Fruit fly (Drosophila melanogaster) whole organism, embryonic: ENCODE results near the gene IA-2.

Source experiments
- ATbp ChIP-seq: fragments of 200-800 bp; sonication (Bioruptor generic); optimal IDR thresholded peaks from 2 replicates; lab custom pipeline; 2017; ENCODE audit warnings: missing biosample characterization, mild to moderate bottlenecking, missing genetic modification characterization, missing genetic modification reagents
- Bdp1 ChIP-seq: fragments of 200-800 bp; sonication (Bioruptor generic); optimal IDR thresholded peaks from 3 replicates; lab custom pipeline; 2016; ENCODE audit warnings: missing biosample characterization, missing genetic modification characterization
- CG11504 ChIP-seq: fragments of 200-800 bp; sonication (Bioruptor generic); optimal IDR thresholded peaks from 3 replicates; lab custom pipeline; 2019; ENCODE audit warnings: missing biosample characterization, mild to moderate bottlenecking, missing genetic modification characterization, moderate library complexity
- CG11695 ChIP-seq: fragments of 200-800 bp; sonication (Bioruptor generic); IDR thresholded peaks from 3 replicates; pipeline ENCODE4 v1.3.6; 2022; ENCODE audit warnings: missing biosample characterization, missing genetic modification characterization
- CG1233 ChIP-seq: fragments of 200-800 bp; sonication (Bioruptor generic); optimal IDR thresholded peaks from 4 replicates; lab custom pipeline; 2018; ENCODE audit warnings: missing biosample characterization, mild to moderate bottlenecking, missing genetic modification characterization
- CG13287 ChIP-seq: fragments of 200-800 bp; sonication (Bioruptor generic); IDR thresholded peaks from 2 replicates; pipeline ENCODE4 v1.3.6; 2022; ENCODE audit warnings: missing biosample characterization, missing genetic modification characterization; ENCODE audit not compliant: partially characterized antibody
- CG14014 ChIP-seq: fragments of 200-800 bp; sonication (Bioruptor generic); IDR thresholded peaks from 2 replicates; pipeline ENCODE4 v1.3.6; 2022; ENCODE audit warnings: missing biosample characterization, missing genetic modification characterization
- CG17385 ChIP-seq: fragments of 200-800 bp; sonication (Bioruptor generic); optimal IDR thresholded peaks from 3 replicates; lab custom pipeline; 2018; ENCODE audit warnings: missing biosample characterization, mild to moderate bottlenecking, missing genetic modification characterization
- CG17802 ChIP-seq: fragments of 200-800 bp; sonication (Bioruptor generic); optimal IDR thresholded peaks from 2 replicates; lab custom pipeline; 2018; ENCODE audit warnings: missing biosample characterization, mild to moderate bottlenecking, missing genetic modification characterization, moderate library complexity
- CG1792 ChIP-seq: fragments of 200-800 bp; sonication (Bioruptor generic); optimal IDR thresholded peaks from 2 replicates; lab custom pipeline; 2016; ENCODE audit warnings: missing biosample characterization, missing genetic modification characterization
- CG2678 ChIP-seq: fragments of 200-800 bp; sonication (Bioruptor generic); optimal IDR thresholded peaks from 3 replicates; lab custom pipeline; 2019; ENCODE audit warnings: missing biosample characterization, mild to moderate bottlenecking, missing genetic modification characterization, moderate library complexity
- CG31365 ChIP-seq: fragments of 200-800 bp; sonication (Bioruptor generic); optimal IDR thresholded peaks from 2 replicates; lab custom pipeline; 2018; ENCODE audit warnings: missing biosample characterization, mild to moderate bottlenecking, missing genetic modification characterization
- CG3407 ChIP-seq: fragments of 200-800 bp; sonication (Bioruptor generic); optimal IDR thresholded peaks from 2 replicates; lab custom pipeline; 2018; ENCODE audit warnings: missing biosample characterization, mild to moderate bottlenecking, missing genetic modification characterization
- CG3726 ChIP-seq: fragments of 200-800 bp; sonication (Bioruptor generic); IDR thresholded peaks from 3 replicates; pipeline ENCODE4, ENCODE4 v1.3.6; 2022; ENCODE audit warnings: missing biosample characterization, missing genetic modification characterization
- CG6813 ChIP-seq: fragments of 200-800 bp; sonication (Bioruptor generic); optimal IDR thresholded peaks from 2 replicates; lab custom pipeline; 2017; ENCODE audit warnings: missing biosample characterization, missing genetic modification characterization, mild to moderate bottlenecking, moderate library complexity, missing genetic modification reagents
- CG6854 ChIP-seq: fragments of 200-800 bp; sonication (Bioruptor generic); optimal IDR thresholded peaks from 3 replicates; lab custom pipeline; 2017; ENCODE audit warnings: missing biosample characterization, mild to moderate bottlenecking, missing genetic modification characterization
- CG7372 ChIP-seq: fragments of 200-800 bp; sonication (Bioruptor generic); IDR thresholded peaks from 2 replicates; pipeline ENCODE4 v1.3.6; 2022; ENCODE audit warnings: missing biosample characterization, missing genetic modification characterization
- CG7987 ChIP-seq: fragments of 200-800 bp; sonication (Bioruptor generic); optimal IDR thresholded peaks from 2 replicates; lab custom pipeline; 2018; ENCODE audit warnings: missing biosample characterization, mild to moderate bottlenecking, missing genetic modification characterization, moderate library complexity
- CG9932 ChIP-seq: fragments of 200-800 bp; sonication (Bioruptor generic); IDR thresholded peaks from 2 replicates; pipeline ENCODE4 v1.3.6; 2022; ENCODE audit warnings: missing biosample characterization, missing genetic modification characterization
- Dad ChIP-seq: fragments of 200-800 bp; sonication (Bioruptor generic); optimal IDR thresholded peaks from 3 replicates; lab custom pipeline; 2016; ENCODE audit warnings: missing biosample characterization, missing genetic modification characterization
- Doc2 ChIP-seq: fragments of 200-800 bp; sonication (Bioruptor generic); IDR thresholded peaks from 2 replicates; pipeline ENCODE4 v1.3.6; 2022; ENCODE audit warnings: missing biosample characterization, missing genetic modification characterization
- E2f1 ChIP-seq: fragments of 200-800 bp; sonication (Bioruptor generic); IDR thresholded peaks from 2 replicates; pipeline ENCODE4 v1.3.6; 2022; ENCODE audit warnings: missing biosample characterization, missing genetic modification characterization
- E2f2 ChIP-seq: fragments of 200-800 bp; sonication (Bioruptor generic); IDR thresholded peaks from 2 replicates; pipeline ENCODE4 v1.3.6; 2022; ENCODE audit warnings: missing biosample characterization, missing genetic modification characterization
- HLHmδ ChIP-seq: fragments of 200-800 bp; sonication (Bioruptor generic); optimal IDR thresholded peaks from 2 replicates; lab custom pipeline; 2018; ENCODE audit warnings: missing biosample characterization, mild to moderate bottlenecking, missing genetic modification characterization, moderate library complexity
- Hr39 ChIP-seq: fragments of >200 bp; optimal IDR thresholded peaks from 2 replicates; lab custom pipeline; 2017
- MBD-R2 ChIP-seq: fragments of 200-800 bp; sonication (Bioruptor generic); IDR thresholded peaks from 2 replicates; pipeline ENCODE4 v1.3.6; 2022; ENCODE audit warnings: missing biosample characterization, missing genetic modification characterization
- Mad ChIP-seq: fragments of 200-800 bp; sonication (Bioruptor generic); optimal IDR thresholded peaks from 2 replicates; lab custom pipeline; 2016; ENCODE audit warnings: missing biosample characterization, missing genetic modification characterization
- Mes4 ChIP-seq: fragments of 200-800 bp; sonication (Bioruptor generic); optimal IDR thresholded peaks from 2 replicates; lab custom pipeline; 2016; ENCODE audit warnings: missing biosample characterization, missing genetic modification characterization
- NK7.1 ChIP-seq: fragments of 200-800 bp; sonication (Bioruptor generic); optimal IDR thresholded peaks from 3 replicates; lab custom pipeline; 2016; ENCODE audit warnings: missing biosample characterization, missing genetic modification characterization
- PHDP ChIP-seq: fragments of 200-800 bp; sonication (Bioruptor generic); optimal IDR thresholded peaks from 3 replicates; lab custom pipeline; 2018; ENCODE audit warnings: missing biosample characterization, mild to moderate bottlenecking, missing genetic modification characterization, moderate library complexity
- Ptx1 ChIP-seq: fragments of 200-800 bp; sonication (Bioruptor generic); IDR thresholded peaks from 2 replicates; pipeline ENCODE4 v1.3.6; 2022; ENCODE audit warnings: missing biosample characterization, missing genetic modification characterization
- Rfx ChIP-seq: fragments of 200-800 bp; sonication (Bioruptor generic); IDR thresholded peaks from 2 replicates; pipeline ENCODE4 v1.3.6; 2022; ENCODE audit warnings: missing biosample characterization, missing genetic modification characterization
- Sry-β ChIP-seq: fragments of 200-800 bp; sonication (Bioruptor generic); optimal IDR thresholded peaks from 2 replicates; lab custom pipeline; 2018; ENCODE audit warnings: missing biosample characterization, mild to moderate bottlenecking, missing genetic modification characterization, moderate library complexity
- ac ChIP-seq: fragments of 200-800 bp; sonication (Bioruptor generic); optimal IDR thresholded peaks from 3 replicates; lab custom pipeline; 2017; ENCODE audit warnings: missing biosample characterization, mild to moderate bottlenecking, missing genetic modification characterization
- aop ChIP-seq: fragments of 200-800 bp; sonication (Bioruptor generic); IDR thresholded peaks from 2 replicates; pipeline ENCODE4 v1.3.6; 2022; ENCODE audit warnings: missing biosample characterization, missing genetic modification characterization
- az2 ChIP-seq: fragments of 200-800 bp; sonication (Bioruptor generic); optimal IDR thresholded peaks from 3 replicates; lab custom pipeline; 2016; ENCODE audit warnings: missing biosample characterization, missing genetic modification characterization
- bsh ChIP-seq, 2 experiments: fragments of 200-800 bp; sonication (Bioruptor generic); optimal IDR thresholded peaks; 2 replicates each; lab custom pipeline; 2017 to 2018; ENCODE audit warnings: mild to moderate bottlenecking in 2 of 2, missing biosample characterization in 2 of 2, missing genetic modification characterization in 2 of 2, moderate library complexity in 1 of 2
- crol ChIP-seq: fragments of 200-800 bp; sonication (Bioruptor generic); IDR thresholded peaks from 2 replicates; pipeline ENCODE4 v1.3.6; 2022; ENCODE audit warnings: missing biosample characterization, missing genetic modification characterization
- cwo ChIP-seq: fragments of 200-800 bp; sonication (Bioruptor generic); optimal IDR thresholded peaks from 3 replicates; lab custom pipeline; 2017; ENCODE audit warnings: missing biosample characterization, missing genetic modification characterization, mild to moderate bottlenecking, moderate library complexity, missing genetic modification reagents
- danr ChIP-seq: fragments of 200-800 bp; sonication (Bioruptor generic); IDR thresholded peaks from 2 replicates; pipeline ENCODE4 v1.3.6; 2022; ENCODE audit warnings: missing biosample characterization, missing genetic modification characterization
- fd102C ChIP-seq: fragments of 200-800 bp; sonication (Bioruptor generic); optimal IDR thresholded peaks from 2 replicates; lab custom pipeline; 2018; ENCODE audit warnings: missing biosample characterization, mild to moderate bottlenecking, missing genetic modification characterization, moderate library complexity
- fd96Cb ChIP-seq: fragments of 200-800 bp; sonication (Bioruptor generic); optimal IDR thresholded peaks from 2 replicates; lab custom pipeline; 2018; ENCODE audit warnings: missing biosample characterization, mild to moderate bottlenecking, missing genetic modification characterization, moderate library complexity
- grau ChIP-seq: fragments of 200-800 bp; optimal IDR thresholded peaks from 3 replicates; lab custom pipeline; 2019; ENCODE audit warnings: missing biosample characterization, mild to moderate bottlenecking, missing genetic modification characterization, moderate library complexity
- gsb ChIP-seq: fragments of 200-800 bp; sonication (Bioruptor generic); IDR thresholded peaks from 2 replicates; pipeline ENCODE4 v1.3.6; 2022; ENCODE audit warnings: missing biosample characterization, missing genetic modification characterization
- h ChIP-seq: fragments of >200 bp; optimal IDR thresholded peaks from 2 replicates; lab custom pipeline; 2017
- jigr1 ChIP-seq: fragments of 200-800 bp; sonication (Bioruptor generic); IDR thresholded peaks from 3 replicates; pipeline ENCODE4 v1.3.6; 2022; ENCODE audit warnings: missing biosample characterization, missing genetic modification characterization
- lab ChIP-seq: fragments of 200-800 bp; sonication (Bioruptor generic); optimal IDR thresholded peaks from 3 replicates; lab custom pipeline; 2017; ENCODE audit warnings: missing biosample characterization, missing genetic modification characterization, mild to moderate bottlenecking, moderate library complexity, missing genetic modification reagents
- p53 ChIP-seq: fragments of 200-800 bp; sonication (Bioruptor generic); optimal IDR thresholded peaks from 2 replicates; lab custom pipeline; 2016; ENCODE audit warnings: missing biosample characterization, missing genetic modification characterization
- pan ChIP-seq, 4 experiments: fragments of >200 bp in 3 of 4; fragments of 200-800 bp in 1 of 4; sonication (Bioruptor generic) in 1 of 4; optimal IDR thresholded peaks in 3 of 4; IDR thresholded peaks in 1 of 4; 2 replicates each; pipeline versions ENCODE4 v1.3.6 to Lab custom; 2017 to 2022; ENCODE audit warnings: missing biosample characterization in 2 of 4, missing genetic modification characterization in 2 of 4, mixed read lengths in 1 of 4
- peb ChIP-seq: fragments of 200-800 bp; sonication (Bioruptor generic); IDR thresholded peaks from 2 replicates; pipeline ENCODE4 v1.3.6; 2022; ENCODE audit warnings: missing biosample characterization, missing genetic modification characterization
- pita ChIP-seq: fragments of 200-800 bp; sonication (Bioruptor generic); optimal IDR thresholded peaks from 2 replicates; lab custom pipeline; 2017; ENCODE audit warnings: missing biosample characterization, mild to moderate bottlenecking, missing genetic modification characterization
- so ChIP-seq: fragments of 200-800 bp; sonication (Bioruptor generic); IDR thresholded peaks from 3 replicates; pipeline ENCODE4 v1.3.6; 2022; ENCODE audit warnings: missing biosample characterization, missing genetic modification characterization

The IA-2 gene

DNA sequence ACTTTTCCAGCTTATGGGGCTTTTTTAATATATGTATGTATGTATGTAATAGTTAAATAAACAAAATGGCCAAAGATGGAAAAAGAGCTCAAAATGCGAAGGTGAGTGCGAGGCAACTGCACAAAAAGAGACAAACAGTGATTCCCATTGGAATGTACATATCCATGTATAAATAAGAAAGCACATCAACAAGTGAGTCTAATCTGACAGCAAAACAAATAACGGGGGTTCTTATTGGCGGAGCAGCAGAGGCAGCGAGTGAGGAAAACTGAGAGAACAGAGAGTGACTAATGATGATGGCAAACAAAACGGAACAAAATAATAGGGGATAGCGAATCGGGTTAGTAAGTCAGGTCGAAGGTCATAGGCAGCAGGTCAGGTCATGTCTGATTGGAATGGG is 73.7 kb downstream of the IA-2 start (continued):
- TF ChIP-seq fd96Cb (tag; lab: Kevin White, UChicago) (no peak), CG6854 (GFP tag; lab: Kevin White, UChicago) (no peak), so (no peak), pan (optimal IDR thresholded peaks at IDR 0.05; lab: Kevin White, UChicago) (no peak), pan (GFP tag; optimal IDR thresholded peaks at IDR 0.05 in 1 of 2, IDR thresholded peaks at IDR 0.05 in 1 of 2) (no peak), Rfx (GFP tag; lab: Robert Waterston, UW) (no peak; the same call in 1 of the 2 replicates), CG31365 (no peak), h (lab: Kevin White, UChicago) (no peak), Sry-β (GFP tag; lab: Kevin White, UChicago) (peak; percentile 12), CG1792 (peak; percentile 42), CG1233 (GFP tag; lab: Kevin White, UChicago) (peak; percentile 32), Mad (GFP tag; lab: Kevin White, UChicago) (no peak), CG6813 (GFP tag; lab: Kevin White, UChicago) (peak; percentile 47), CG14014 (no peak), fd102C (GFP tag; lab: Kevin White, UChicago) (no peak), Doc2 (no peak), jigr1 (GFP tag; lab: Robert Waterston, UW) (no peak), Dad (GFP tag; lab: Kevin White, UChicago) (no peak), ATbp (GFP tag; lab: Kevin White, UChicago) (peak; percentile 61), cwo (GFP tag; lab: Kevin White, UChicago) (no peak), lab (GFP tag; lab: Kevin White, UChicago) (peak; percentile 45), CG7987 (GFP tag; lab: Kevin White, UChicago) (peak; percentile 50), CG2678 (tag; lab: Kevin White, UChicago) (peak; percentile 41), CG17385 (no peak), CG13287 (GFP tag; lab: Robert Waterston, UW) (no peak), CG11504 (tag; lab: Kevin White, UChicago) (peak; percentile 12), E2f2 (GFP tag; lab: Robert Waterston, UW) (no peak), E2f1 (peak; percentile 22; the same call in 1 of the 2 replicates), Ptx1 (GFP tag; lab: Robert Waterston, UW) (no peak), MBD-R2 (GFP tag; lab: Robert Waterston, UW) (no peak), danr (GFP tag; lab: Robert Waterston, UW) (no peak), NK7.1 (GFP tag; lab: Kevin White, UChicago) (no peak), ac (GFP tag; lab: Kevin White, UChicago) (no peak), PHDP (tag; lab: Kevin White, UChicago) (peak; percentile 13), p53 (GFP tag; lab: Kevin White, UChicago) (no peak), Bdp1 (GFP tag; lab: Kevin White, UChicago) (peak; percentile 17), CG7372 (no peak), CG17802 (tag; lab: Kevin White, UChicago) (no peak), grau (tag; lab: Kevin White, UChicago) (no peak), CG11695 (GFP tag; lab: Robert Waterston, UW) (no peak), HLHmδ (peak; percentile 19), CG9932 (no peak), az2 (no peak), gsb (GFP tag; lab: Robert Waterston, UW) (no peak), peb (GFP tag; lab: Robert Waterston, UW) (no peak), aop (GFP tag; lab: Robert Waterston, UW) (no peak), CG3407 (peak; percentile 56), Hr39 (lab: Kevin White, UChicago) (no peak), Mes4 (GFP tag; lab: Kevin White, UChicago) (peak; percentile 11), pita (GFP tag; lab: Kevin White, UChicago) (no peak), bsh (GFP tag; optimal IDR thresholded peaks at IDR 0.05; lab: Kevin White, UChicago) (peak in 1 of 2 experiments; percentile 70), crol (no peak), CG3726 (no peak)
